Fruit fly (Drosophila melanogaster) whole organism, embryonic: ENCODE measurements around the gene UbcE2H.

ENCODE experiments used
- Antp ChIP-seq: fragments of 200-800 bp; sonication (Bioruptor generic); optimal IDR thresholded peaks from 3 replicates; lab custom pipeline; 2016; ENCODE audit warnings: missing biosample characterization, missing genetic modification characterization
- Bgb ChIP-seq: fragments of 200-800 bp; sonication (Bioruptor generic); IDR thresholded peaks from 2 replicates; pipeline ENCODE4 v1.3.6; 2022; ENCODE audit warnings: missing biosample characterization, missing genetic modification characterization; ENCODE audit not compliant: partially characterized antibody
- Bteb2 ChIP-seq: fragments of 200-800 bp; sonication (Bioruptor generic); optimal IDR thresholded peaks from 2 replicates; lab custom pipeline; 2016; ENCODE audit warnings: missing biosample characterization, missing genetic modification characterization
- CG10543 ChIP-seq: fragments of 200-800 bp; sonication (Bioruptor generic); optimal IDR thresholded peaks from 3 replicates; lab custom pipeline; 2017; ENCODE audit warnings: missing biosample characterization, mild to moderate bottlenecking, missing genetic modification characterization, moderate library complexity
- CG10565 ChIP-seq: fragments of 200-800 bp; sonication (Bioruptor generic); optimal IDR thresholded peaks from 3 replicates; lab custom pipeline; 2016; ENCODE audit warnings: missing biosample characterization, mild to moderate bottlenecking, missing genetic modification characterization
- CG10979 ChIP-seq: fragments of 200-800 bp; sonication (Bioruptor generic); optimal IDR thresholded peaks from 2 replicates; lab custom pipeline; 2018; ENCODE audit warnings: missing biosample characterization, mild to moderate bottlenecking, missing genetic modification characterization, moderate library complexity
- CG11093 ChIP-seq: fragments of 200-800 bp; sonication (Bioruptor generic); IDR thresholded peaks from 3 replicates; pipeline ENCODE4 v1.3.6; 2022; ENCODE audit warnings: missing biosample characterization, missing genetic modification characterization
- CG11398 ChIP-seq: fragments of 200-800 bp; sonication (Bioruptor generic); optimal IDR thresholded peaks from 2 replicates; lab custom pipeline; 2016; ENCODE audit warnings: missing biosample characterization, missing genetic modification characterization
- CG11560 ChIP-seq: fragments of 200-800 bp; sonication (Bioruptor generic); IDR thresholded peaks from 3 replicates; pipeline ENCODE4 v1.3.6; 2022; ENCODE audit warnings: missing biosample characterization, missing genetic modification characterization
- CG11723 ChIP-seq: fragments of 200-800 bp; sonication (Bioruptor generic); optimal IDR thresholded peaks from 2 replicates; lab custom pipeline; 2017; ENCODE audit warnings: missing biosample characterization, mild to moderate bottlenecking, missing genetic modification characterization
- CG12236 ChIP-seq: fragments of 200-800 bp; sonication (Bioruptor generic); optimal IDR thresholded peaks from 2 replicates; lab custom pipeline; 2016; ENCODE audit warnings: missing biosample characterization, missing genetic modification characterization
- CG12659 ChIP-seq: fragments of 200-800 bp; sonication (Bioruptor generic); optimal IDR thresholded peaks from 3 replicates; lab custom pipeline; 2017; ENCODE audit warnings: mild to moderate bottlenecking, missing biosample characterization, missing genetic modification reagents, missing genetic modification characterization
- CG12769 ChIP-seq: fragments of 200-800 bp; sonication (Bioruptor generic); optimal IDR thresholded peaks from 2 replicates; lab custom pipeline; 2019; ENCODE audit warnings: missing biosample characterization, mild to moderate bottlenecking, missing genetic modification characterization, moderate library complexity
- CG14050 ChIP-seq: fragments of 200-800 bp; sonication (Bioruptor generic); IDR thresholded peaks from 3 replicates; pipeline ENCODE4 v1.3.6; 2022; ENCODE audit warnings: missing biosample characterization, missing genetic modification characterization
- CG15073 ChIP-seq: fragments of 200-800 bp; sonication (Bioruptor generic); optimal IDR thresholded peaks from 2 replicates; lab custom pipeline; 2016; ENCODE audit warnings: missing biosample characterization, missing genetic modification characterization
- CG16863 ChIP-seq: fragments of 200-800 bp; sonication (Bioruptor generic); optimal IDR thresholded peaks from 3 replicates; lab custom pipeline; 2016; ENCODE audit warnings: missing biosample characterization, missing genetic modification characterization
- CG17385 ChIP-seq: fragments of 200-800 bp; sonication (Bioruptor generic); optimal IDR thresholded peaks from 3 replicates; lab custom pipeline; 2018; ENCODE audit warnings: missing biosample characterization, mild to moderate bottlenecking, missing genetic modification characterization
- CG18599 ChIP-seq: fragments of 200-800 bp; sonication (Bioruptor generic); optimal IDR thresholded peaks from 3 replicates; lab custom pipeline; 2017; ENCODE audit warnings: missing biosample characterization, missing genetic modification characterization, mild to moderate bottlenecking, moderate library complexity, missing genetic modification reagents
- CG2116 ChIP-seq: fragments of 200-800 bp; sonication (Bioruptor generic); optimal IDR thresholded peaks from 3 replicates; lab custom pipeline; 2018; ENCODE audit warnings: missing biosample characterization, mild to moderate bottlenecking, missing genetic modification characterization
- CG3065 ChIP-seq: fragments of 200-800 bp; sonication (Bioruptor generic); optimal IDR thresholded peaks from 2 replicates; lab custom pipeline; 2016; ENCODE audit warnings: missing biosample characterization, missing genetic modification characterization
- CG4404 ChIP-seq: fragments of 200-800 bp; sonication (Bioruptor generic); IDR thresholded peaks from 2 replicates; pipeline ENCODE4 v1.3.6; 2022; ENCODE audit warnings: missing biosample characterization, missing genetic modification characterization
- CG7745 ChIP-seq: fragments of 200-800 bp; sonication (Bioruptor generic); optimal IDR thresholded peaks from 2 replicates; lab custom pipeline; 2018; ENCODE audit warnings: missing biosample characterization, mild to moderate bottlenecking, missing genetic modification characterization, moderate library complexity
- CG8924 ChIP-seq: fragments of 200-800 bp; optimal IDR thresholded peaks from 3 replicates; lab custom pipeline; 2019; ENCODE audit warnings: missing biosample characterization, mild to moderate bottlenecking, missing genetic modification characterization, moderate library complexity
- CrebB ChIP-seq: fragments of 200-800 bp; sonication (Bioruptor generic); optimal IDR thresholded peaks from 3 replicates; lab custom pipeline; 2018; ENCODE audit warnings: missing biosample characterization, mild to moderate bottlenecking, missing genetic modification characterization
- Elba2 ChIP-seq: fragments of 200-800 bp; sonication (Bioruptor generic); optimal IDR thresholded peaks from 3 replicates; lab custom pipeline; 2016; ENCODE audit warnings: missing biosample characterization, missing genetic modification characterization
- Hsf ChIP-seq: fragments of 200-800 bp; sonication (Bioruptor generic); optimal IDR thresholded peaks from 3 replicates; lab custom pipeline; 2016; ENCODE audit warnings: missing biosample characterization, missing genetic modification characterization
- MBD-R2 ChIP-seq: fragments of 200-800 bp; sonication (Bioruptor generic); IDR thresholded peaks from 2 replicates; pipeline ENCODE4 v1.3.6; 2022; ENCODE audit warnings: missing biosample characterization, missing genetic modification characterization
- NC2β ChIP-seq: fragments of 200-800 bp; sonication (Bioruptor generic); optimal IDR thresholded peaks from 2 replicates; lab custom pipeline; 2016; ENCODE audit warnings: missing biosample characterization, missing genetic modification characterization
- Nf-YC ChIP-seq: fragments of 200-800 bp; optimal IDR thresholded peaks from 3 replicates; lab custom pipeline; 2019; ENCODE audit warnings: missing biosample characterization, mild to moderate bottlenecking, missing genetic modification characterization, moderate library complexity
- Ravus ChIP-seq: fragments of 200-800 bp; sonication (Bioruptor generic); IDR thresholded peaks from 2 replicates; pipeline ENCODE4 v1.3.6; 2022; ENCODE audit warnings: missing biosample characterization, missing genetic modification characterization
- Rfx ChIP-seq: fragments of 200-800 bp; sonication (Bioruptor generic); IDR thresholded peaks from 2 replicates; pipeline ENCODE4 v1.3.6; 2022; ENCODE audit warnings: missing biosample characterization, missing genetic modification characterization
- Rx ChIP-seq: fragments of 200-800 bp; sonication (Bioruptor generic); IDR thresholded peaks from 2 replicates; pipeline ENCODE4 v1.3.6; 2022; ENCODE audit warnings: missing biosample characterization, missing genetic modification characterization
- Sin3A ChIP-seq: fragments of >200 bp; optimal IDR thresholded peaks from 2 replicates; lab custom pipeline; 2018
- Spps ChIP-seq: fragments of 200-800 bp; sonication (Bioruptor generic); optimal IDR thresholded peaks from 2 replicates; lab custom pipeline; 2018; ENCODE audit warnings: missing biosample characterization, mild to moderate bottlenecking, missing genetic modification characterization
- Xbp1 ChIP-seq: fragments of 200-800 bp; sonication (Bioruptor generic); optimal IDR thresholded peaks from 3 replicates; lab custom pipeline; 2016; ENCODE audit warnings: missing biosample characterization, mild to moderate bottlenecking, missing genetic modification characterization
- ara ChIP-seq: fragments of 200-800 bp; sonication (Bioruptor generic); IDR thresholded peaks from 2 replicates; pipeline ENCODE4 v1.3.6; 2022; ENCODE audit warnings: missing biosample characterization, missing genetic modification characterization
- ase ChIP-seq: fragments of 200-800 bp; sonication (Bioruptor generic); IDR thresholded peaks from 3 replicates; pipeline ENCODE4 v1.3.6; 2022; ENCODE audit warnings: missing biosample characterization, missing genetic modification characterization
- cad ChIP-seq: fragments of >200 bp; optimal IDR thresholded peaks from 2 replicates; lab custom pipeline; 2017; ENCODE audit warnings: missing biosample characterization, missing genetic modification characterization
- chn ChIP-seq: fragments of 200-800 bp; sonication (Bioruptor generic); optimal IDR thresholded peaks from 2 replicates; lab custom pipeline; 2016; ENCODE audit warnings: missing biosample characterization, missing genetic modification characterization
- crc ChIP-seq: fragments of 200-800 bp; sonication (Bioruptor generic); optimal IDR thresholded peaks from 2 replicates; lab custom pipeline; 2016; ENCODE audit warnings: missing biosample characterization, missing genetic modification characterization
- croc ChIP-seq: fragments of 200-800 bp; sonication (Bioruptor generic); conservative IDR thresholded peaks from 3 replicates; pipeline ENCODE4 v1.3.6; 2022; ENCODE audit warnings: missing biosample characterization, missing genetic modification characterization
- hkb ChIP-seq, 2 experiments: fragments of 200-800 bp in 1 of 2; fragments of >200 bp in 1 of 2; sonication (Bioruptor generic) in 1 of 2; IDR thresholded peaks in 1 of 2; optimal IDR thresholded peaks in 1 of 2; 2 replicates each; pipeline versions ENCODE4 v1.3.6 to Lab custom; 2017 to 2022; ENCODE audit warnings: missing biosample characterization in 1 of 2, missing genetic modification characterization in 1 of 2
- kah ChIP-seq: fragments of 200-800 bp; sonication (Bioruptor generic); optimal IDR thresholded peaks from 2 replicates; lab custom pipeline; 2018; ENCODE audit warnings: missing biosample characterization, mild to moderate bottlenecking, missing genetic modification characterization
- pan ChIP-seq, 4 experiments: fragments of >200 bp in 3 of 4; fragments of 200-800 bp in 1 of 4; sonication (Bioruptor generic) in 1 of 4; optimal IDR thresholded peaks in 3 of 4; IDR thresholded peaks in 1 of 4; 2 replicates each; pipeline versions ENCODE4 v1.3.6 to Lab custom; 2017 to 2022; ENCODE audit warnings: missing biosample characterization in 2 of 4, missing genetic modification characterization in 2 of 4, mixed read lengths in 1 of 4
- ro ChIP-seq: fragments of 200-800 bp; sonication (Bioruptor generic); IDR thresholded peaks from 2 replicates; pipeline ENCODE4 v1.3.6; 2022; ENCODE audit warnings: missing biosample characterization, missing genetic modification characterization
- row ChIP-seq: fragments of 200-800 bp; sonication (Bioruptor generic); IDR thresholded peaks from 3 replicates; pipeline ENCODE4 v1.3.6; 2022; ENCODE audit warnings: missing biosample characterization, missing genetic modification characterization
- run ChIP-seq: fragments of 200-800 bp; sonication (Bioruptor generic); optimal IDR thresholded peaks from 3 replicates; lab custom pipeline; 2018; ENCODE audit warnings: missing biosample characterization, mild to moderate bottlenecking, missing genetic modification characterization
- salm ChIP-seq: fragments of 200-800 bp; sonication (Bioruptor generic); optimal IDR thresholded peaks from 2 replicates; lab custom pipeline; 2018; ENCODE audit warnings: missing biosample characterization, mild to moderate bottlenecking, missing genetic modification characterization
- slou ChIP-seq: fragments of 200-800 bp; sonication (Bioruptor generic); optimal IDR thresholded peaks from 3 replicates; lab custom pipeline; 2016; ENCODE audit warnings: missing biosample characterization, missing genetic modification characterization
- zen2 ChIP-seq: fragments of 200-800 bp; sonication (Bioruptor generic); IDR thresholded peaks from 3 replicates; pipeline ENCODE4 v1.3.6; 2022; ENCODE audit warnings: missing biosample characterization, missing genetic modification characterization; ENCODE audit not compliant: partially characterized antibody

UbcE2H gene

dm6 chrX:8075300-8075927 is 18.4 kb downstream of the UbcE2H start, which contains the start of the genes Upf2 and CG1571 (continued):
- TF ChIP-seq CG12769 (tag; lab: Kevin White, UChicago) (no peak), cad (GFP tag; lab: Kevin White, UChicago) (no peak), run (tag; lab: Kevin White, UChicago) (no peak), MBD-R2 (peak; percentile 83), CG10565 (GFP tag; lab: Kevin White, UChicago) (no peak), pan (optimal IDR thresholded peaks at IDR 0.05; lab: Kevin White, UChicago) (no peak), pan (GFP tag; optimal IDR thresholded peaks at IDR 0.05 in 1 of 2, IDR thresholded peaks at IDR 0.05 in 1 of 2) (no peak), CG11398 (GFP tag; lab: Kevin White, UChicago) (no peak), Bteb2 (GFP tag; lab: Kevin White, UChicago) (no peak), Antp (GFP tag; lab: Kevin White, UChicago) (no peak), NC2β (no peak), Xbp1 (no peak), row (GFP tag; lab: Robert Waterston, UW) (peak; percentile 27; the same call in 1 of the 3 replicates), Hsf (GFP tag; lab: Kevin White, UChicago) (peak; percentile 26), Ravus (GFP tag; lab: Robert Waterston, UW) (no peak), CG11093 (GFP tag; lab: Robert Waterston, UW) (no peak), salm (tag; lab: Kevin White, UChicago) (no peak), ara (GFP tag; lab: Robert Waterston, UW) (no peak), CG18599 (GFP tag; lab: Kevin White, UChicago) (no peak), CG7745 (tag; lab: Kevin White, UChicago) (no peak), crc (GFP tag; lab: Kevin White, UChicago) (no peak), CG10543 (GFP tag; lab: Kevin White, UChicago) (no peak), chn (GFP tag; lab: Kevin White, UChicago) (peak; percentile 9), zen2 (peak; percentile 55; the same call in 2 of the 3 replicates), slou (GFP tag; lab: Kevin White, UChicago) (no peak), ase (GFP tag; lab: Robert Waterston, UW) (no peak), CG14050 (GFP tag; lab: Robert Waterston, UW) (no peak), CG17385 (GFP tag; lab: Kevin White, UChicago) (no peak), Nf-YC (no peak), CG11723 (GFP tag; lab: Kevin White, UChicago) (no peak), CG12659 (GFP tag; lab: Kevin White, UChicago) (peak; percentile 66), CG4404 (GFP tag; lab: Robert Waterston, UW) (no peak), CG8924 (tag; lab: Kevin White, UChicago) (no peak), hkb (optimal IDR thresholded peaks at IDR 0.05; lab: Kevin White, UChicago) (no peak), hkb (GFP tag; IDR thresholded peaks at IDR 0.05; lab: Robert Waterston, UW) (no peak), croc (GFP tag; lab: Robert Waterston, UW) (no peak), Rx (GFP tag; lab: Robert Waterston, UW) (no peak), CrebB (tag; lab: Kevin White, UChicago) (no peak), CG16863 (GFP tag; lab: Kevin White, UChicago) (no peak), Rfx (GFP tag; lab: Robert Waterston, UW) (peak; percentile 20; the same call in 1 of the 2 replicates), Elba2 (GFP tag; lab: Kevin White, UChicago) (no peak), CG2116 (GFP tag; lab: Kevin White, UChicago) (peak; percentile 84), CG12236 (GFP tag; lab: Kevin White, UChicago) (no peak), CG15073 (GFP tag; lab: Kevin White, UChicago) (no peak), Spps (tag; lab: Kevin White, UChicago) (no peak), Sin3A (lab: Kevin White, UChicago) (peak; percentile 27), Bgb (GFP tag; lab: Robert Waterston, UW) (peak; percentile 82), CG11560 (tag; lab: Robert Waterston, UW) (no peak), kah (GFP tag; lab: Kevin White, UChicago) (no peak), CG10979 (tag; lab: Kevin White, UChicago) (peak; percentile 8), CG3065 (GFP tag; lab: Kevin White, UChicago) (no peak), ro (GFP tag; lab: Robert Waterston, UW) (no peak)
